Fruit fly (Drosophila melanogaster) whole organism, embryonic: ENCODE data around the gene CG8460.

ENCODE experiments used
- Adf1 ChIP-seq: fragments of 200-800 bp; sonication (Bioruptor generic); IDR thresholded peaks from 2 replicates; pipeline ENCODE4 v1.3.6; 2022; ENCODE audit warnings: missing biosample characterization, missing genetic modification characterization
- Blimp-1 ChIP-seq: fragments of 200-800 bp; sonication (Bioruptor generic); optimal IDR thresholded peaks from 3 replicates; lab custom pipeline; 2018; ENCODE audit warnings: missing biosample characterization, missing genetic modification characterization, mild to moderate bottlenecking, moderate library complexity, missing genetic modification reagents
- CG10565 ChIP-seq: fragments of 200-800 bp; sonication (Bioruptor generic); optimal IDR thresholded peaks from 3 replicates; lab custom pipeline; 2016; ENCODE audit warnings: missing biosample characterization, mild to moderate bottlenecking, missing genetic modification characterization
- CG11085 ChIP-seq: fragments of 200-800 bp; sonication (Bioruptor generic); IDR thresholded peaks from 2 replicates; pipeline ENCODE4 v1.3.6; 2022; ENCODE audit warnings: missing biosample characterization, missing genetic modification characterization
- CG12071 ChIP-seq: fragments of 200-800 bp; sonication (Bioruptor generic); optimal IDR thresholded peaks from 3 replicates; lab custom pipeline; 2018; ENCODE audit warnings: missing biosample characterization, mild to moderate bottlenecking, missing genetic modification characterization
- CG13296 ChIP-seq: fragments of 200-800 bp; sonication (Bioruptor generic); optimal IDR thresholded peaks from 3 replicates; lab custom pipeline; 2018; ENCODE audit warnings: missing biosample characterization, mild to moderate bottlenecking, missing genetic modification characterization
- CG13624 ChIP-seq: fragments of 200-800 bp; sonication (Bioruptor generic); optimal IDR thresholded peaks from 2 replicates; lab custom pipeline; 2016; ENCODE audit warnings: missing biosample characterization, missing genetic modification characterization
- CG14441 ChIP-seq: fragments of 200-800 bp; sonication (Bioruptor generic); IDR thresholded peaks from 2 replicates; pipeline ENCODE4 v1.3.6; 2022; ENCODE audit warnings: missing biosample characterization, missing genetic modification characterization
- CG15269 ChIP-seq: fragments of 200-800 bp; sonication (Bioruptor generic); optimal IDR thresholded peaks from 2 replicates; lab custom pipeline; 2018; ENCODE audit warnings: missing biosample characterization, mild to moderate bottlenecking, missing genetic modification characterization, moderate library complexity
- CG15479 ChIP-seq: fragments of 200-800 bp; sonication (Bioruptor generic); optimal IDR thresholded peaks from 3 replicates; lab custom pipeline; 2019; ENCODE audit warnings: missing biosample characterization, mild to moderate bottlenecking, missing genetic modification characterization, moderate library complexity
- CG17385 ChIP-seq: fragments of 200-800 bp; sonication (Bioruptor generic); optimal IDR thresholded peaks from 3 replicates; lab custom pipeline; 2018; ENCODE audit warnings: missing biosample characterization, mild to moderate bottlenecking, missing genetic modification characterization
- CG17568 ChIP-seq: fragments of 200-800 bp; sonication (Bioruptor generic); optimal IDR thresholded peaks from 2 replicates; lab custom pipeline; 2018; ENCODE audit warnings: missing biosample characterization, mild to moderate bottlenecking, missing genetic modification characterization, moderate library complexity
- CG18619 ChIP-seq: fragments of 200-800 bp; sonication (Bioruptor generic); optimal IDR thresholded peaks from 3 replicates; lab custom pipeline; 2017; ENCODE audit warnings: missing biosample characterization, mild to moderate bottlenecking, missing genetic modification characterization
- CG2116 ChIP-seq: fragments of 200-800 bp; sonication (Bioruptor generic); optimal IDR thresholded peaks from 3 replicates; lab custom pipeline; 2018; ENCODE audit warnings: missing biosample characterization, mild to moderate bottlenecking, missing genetic modification characterization
- CG2678 ChIP-seq: fragments of 200-800 bp; sonication (Bioruptor generic); optimal IDR thresholded peaks from 3 replicates; lab custom pipeline; 2019; ENCODE audit warnings: missing biosample characterization, mild to moderate bottlenecking, missing genetic modification characterization, moderate library complexity
- CG34376 ChIP-seq: fragments of 200-800 bp; sonication (Bioruptor generic); optimal IDR thresholded peaks from 2 replicates; lab custom pipeline; 2018; ENCODE audit warnings: missing biosample characterization, mild to moderate bottlenecking, missing genetic modification characterization
- CG3995 ChIP-seq: fragments of 200-800 bp; sonication (Bioruptor generic); optimal IDR thresholded peaks from 3 replicates; lab custom pipeline; 2016; ENCODE audit warnings: missing biosample characterization, missing genetic modification characterization
- CG4820 ChIP-seq: fragments of 200-800 bp; sonication (Bioruptor generic); optimal IDR thresholded peaks from 3 replicates; lab custom pipeline; 2016; ENCODE audit warnings: missing biosample characterization, missing genetic modification characterization
- CG6175 ChIP-seq: fragments of 200-800 bp; sonication (Bioruptor generic); IDR thresholded peaks from 3 replicates; pipeline ENCODE4 v1.3.6; 2022; ENCODE audit warnings: missing biosample characterization, missing genetic modification characterization
- CG6813 ChIP-seq: fragments of 200-800 bp; sonication (Bioruptor generic); optimal IDR thresholded peaks from 2 replicates; lab custom pipeline; 2017; ENCODE audit warnings: missing biosample characterization, missing genetic modification characterization, mild to moderate bottlenecking, moderate library complexity, missing genetic modification reagents
- CG7271 ChIP-seq: fragments of 200-800 bp; sonication (Bioruptor generic); optimal IDR thresholded peaks from 2 replicates; lab custom pipeline; 2018; ENCODE audit warnings: missing biosample characterization, mild to moderate bottlenecking, missing genetic modification characterization, moderate library complexity
- CG8089 ChIP-seq: fragments of 200-800 bp; sonication (Bioruptor generic); optimal IDR thresholded peaks from 3 replicates; lab custom pipeline; 2016; ENCODE audit warnings: missing biosample characterization, missing genetic modification characterization
- ERR ChIP-seq: fragments of 200-800 bp; sonication (Bioruptor generic); optimal IDR thresholded peaks from 2 replicates; lab custom pipeline; 2016; ENCODE audit warnings: missing biosample characterization, missing genetic modification characterization
- Eip74EF ChIP-seq, 2 experiments: fragments of 200-800 bp in 1 of 2; fragments of >200 bp in 1 of 2; sonication (Bioruptor generic) in 1 of 2; optimal IDR thresholded peaks; 2 replicates each; lab custom pipeline; 2017 to 2019; ENCODE audit warnings: missing biosample characterization in 2 of 2, missing genetic modification characterization in 2 of 2, mild to moderate bottlenecking in 1 of 2, moderate library complexity in 1 of 2
- Ets65A ChIP-seq: fragments of 200-800 bp; sonication (Bioruptor generic); peaks from one replicate; lab custom pipeline; 2016; ENCODE audit warnings: missing biosample characterization, missing genetic modification characterization
- HHEX ChIP-seq: fragments of 200-800 bp; sonication (Bioruptor generic); optimal IDR thresholded peaks from 3 replicates; lab custom pipeline; 2017; ENCODE audit warnings: missing biosample characterization, mild to moderate bottlenecking, missing genetic modification characterization, missing genetic modification reagents
- HLH4C ChIP-seq: fragments of 200-800 bp; sonication (Bioruptor generic); IDR thresholded peaks from 3 replicates; pipeline ENCODE4 v1.3.6; 2022; ENCODE audit warnings: missing biosample characterization, missing genetic modification characterization; ENCODE audit not compliant: partially characterized antibody
- HLH54F ChIP-seq: fragments of 200-800 bp; sonication (Bioruptor generic); optimal IDR thresholded peaks from 3 replicates; lab custom pipeline; 2016; ENCODE audit warnings: missing biosample characterization, missing genetic modification characterization
- Hey ChIP-seq: fragments of 200-800 bp; sonication (Bioruptor generic); optimal IDR thresholded peaks from 3 replicates; lab custom pipeline; 2018; ENCODE audit warnings: missing biosample characterization, mild to moderate bottlenecking, missing genetic modification characterization
- Max ChIP-seq: fragments of 200-800 bp; sonication (Bioruptor generic); optimal IDR thresholded peaks from 2 replicates; lab custom pipeline; 2016; ENCODE audit warnings: missing biosample characterization, mild to moderate bottlenecking, missing genetic modification characterization
- Neu2 ChIP-seq: fragments of 200-800 bp; sonication (Bioruptor generic); optimal IDR thresholded peaks from 3 replicates; lab custom pipeline; 2016; ENCODE audit warnings: missing biosample characterization, missing genetic modification characterization, borderline replicate concordance
- ap ChIP-seq: fragments of 200-800 bp; sonication (Bioruptor generic); IDR thresholded peaks from 2 replicates; pipeline ENCODE4 v1.3.6; 2022; ENCODE audit warnings: missing biosample characterization, missing genetic modification characterization
- bab2 ChIP-seq: fragments of 200-800 bp; sonication (Bioruptor generic); optimal IDR thresholded peaks from 2 replicates; lab custom pipeline; 2016; ENCODE audit warnings: missing biosample characterization, missing genetic modification characterization
- bigmax ChIP-seq: fragments of 200-800 bp; sonication (Bioruptor generic); optimal IDR thresholded peaks from 2 replicates; lab custom pipeline; 2018; ENCODE audit warnings: missing biosample characterization, mild to moderate bottlenecking, missing genetic modification characterization
- bsh ChIP-seq, 2 experiments: fragments of 200-800 bp; sonication (Bioruptor generic); optimal IDR thresholded peaks; 2 replicates each; lab custom pipeline; 2017 to 2018; ENCODE audit warnings: mild to moderate bottlenecking in 2 of 2, missing biosample characterization in 2 of 2, missing genetic modification characterization in 2 of 2, moderate library complexity in 1 of 2
- cwo ChIP-seq: fragments of 200-800 bp; sonication (Bioruptor generic); optimal IDR thresholded peaks from 3 replicates; lab custom pipeline; 2017; ENCODE audit warnings: missing biosample characterization, missing genetic modification characterization, mild to moderate bottlenecking, moderate library complexity, missing genetic modification reagents
- dimm ChIP-seq: fragments of 200-800 bp; sonication (Bioruptor generic); IDR thresholded peaks from 2 replicates; pipeline ENCODE4 v1.3.6; 2022; ENCODE audit warnings: missing biosample characterization, missing genetic modification characterization
- emc ChIP-seq: fragments of 200-800 bp; sonication (Bioruptor generic); optimal IDR thresholded peaks from 2 replicates; lab custom pipeline; 2016; ENCODE audit warnings: missing biosample characterization, missing genetic modification characterization
- esg ChIP-seq: fragments of 200-800 bp; sonication (Bioruptor generic); conservative IDR thresholded peaks from 2 replicates; pipeline ENCODE4 v1.3.6; 2022; ENCODE audit warnings: missing biosample characterization, missing genetic modification characterization
- eve ChIP-seq, 2 experiments: fragments of >200 bp; optimal IDR thresholded peaks; 2 replicates each; lab custom pipeline; 2017; ENCODE audit warnings: missing biosample characterization in 2 of 2, missing genetic modification characterization in 2 of 2
- fru ChIP-seq: fragments of >200 bp; optimal IDR thresholded peaks from 2 replicates; lab custom pipeline; 2017
- hb ChIP-seq: fragments of 200-800 bp; sonication (Bioruptor generic); IDR thresholded peaks from 3 replicates; pipeline ENCODE4 v1.3.6; 2022; ENCODE audit warnings: missing biosample characterization, missing genetic modification characterization; ENCODE audit not compliant: partially characterized antibody
- ind ChIP-seq: fragments of 200-800 bp; sonication (Bioruptor generic); optimal IDR thresholded peaks from 3 replicates; lab custom pipeline; 2016; ENCODE audit warnings: missing biosample characterization, missing genetic modification characterization
- maf-S ChIP-seq: fragments of 200-800 bp; sonication (Bioruptor generic); optimal IDR thresholded peaks from 2 replicates; lab custom pipeline; 2016; ENCODE audit warnings: missing biosample characterization, missing genetic modification characterization
- otp ChIP-seq: fragments of 200-800 bp; sonication (Bioruptor generic); IDR thresholded peaks from 3 replicates; pipeline ENCODE4, ENCODE4 v1.3.6; 2022; ENCODE audit warnings: missing biosample characterization, missing genetic modification characterization
- sob ChIP-seq: fragments of 200-800 bp; sonication (Bioruptor generic); IDR thresholded peaks from 2 replicates; pipeline ENCODE4 v1.3.6; 2022; ENCODE audit warnings: missing biosample characterization, missing genetic modification characterization
- sr ChIP-seq: fragments of 200-800 bp; sonication (Bioruptor generic); IDR thresholded peaks from 3 replicates; pipeline ENCODE4 v1.3.6; 2022; ENCODE audit warnings: missing biosample characterization, missing genetic modification characterization
- trem ChIP-seq: fragments of 200-800 bp; optimal IDR thresholded peaks from 3 replicates; lab custom pipeline; 2019; ENCODE audit warnings: missing biosample characterization, mild to moderate bottlenecking, missing genetic modification characterization, moderate library complexity
- twi ChIP-seq: fragments of 200-800 bp; optimal IDR thresholded peaks from 2 replicates; lab custom pipeline; 2019; ENCODE audit warnings: missing biosample characterization, mild to moderate bottlenecking, missing genetic modification characterization, moderate library complexity
- unpg ChIP-seq: fragments of 200-800 bp; sonication (Bioruptor generic); optimal IDR thresholded peaks from 3 replicates; lab custom pipeline; 2018; ENCODE audit warnings: missing biosample characterization, mild to moderate bottlenecking, missing genetic modification characterization, moderate library complexity
- zfh2 ChIP-seq: fragments of 200-800 bp; sonication (Bioruptor generic); optimal IDR thresholded peaks from 2 replicates; lab custom pipeline; 2016; ENCODE audit warnings: missing biosample characterization, missing genetic modification characterization

Gene CG8460

dm6 chr2L:8159498-8159897 lies 37.5 kb upstream of the CG8460 start, which contains the start of the genes PAPLA1 and Rbsn-5 (continued):
- TF ChIP-seq CG13624 (GFP tag; lab: Kevin White, UChicago) (peak; percentile 96), CG4820 (GFP tag; lab: Kevin White, UChicago) (peak; percentile 94), trem (peak; percentile 84), CG3995 (GFP tag; lab: Kevin White, UChicago) (peak; percentile 70), CG6813 (GFP tag; lab: Kevin White, UChicago) (peak; percentile 80), CG7271 (tag; lab: Kevin White, UChicago) (peak; percentile 85), maf-S (GFP tag; lab: Kevin White, UChicago) (peak; percentile 95), CG2678 (tag; lab: Kevin White, UChicago) (peak; percentile 95), CG12071 (peak; percentile 82), CG15269 (tag; lab: Kevin White, UChicago) (peak; percentile 93), eve (GFP tag; optimal IDR thresholded peaks at IDR 0.05; lab: Kevin White, UChicago) (no peak), Max (GFP tag; lab: Kevin White, UChicago) (peak; percentile 96), zfh2 (GFP tag; lab: Kevin White, UChicago) (peak; percentile 97), CG8089 (GFP tag; lab: Kevin White, UChicago) (peak; percentile 93), Ets65A (peak; percentile 100), fru (no peak), Hey (peak; percentile 83), cwo (GFP tag; lab: Kevin White, UChicago) (peak; percentile 80), CG10565 (GFP tag; lab: Kevin White, UChicago) (peak; percentile 74), HHEX (GFP tag; lab: Kevin White, UChicago) (peak; percentile 88), Blimp-1 (GFP tag; lab: Kevin White, UChicago) (peak; percentile 90), bab2 (GFP tag; lab: Kevin White, UChicago) (peak; percentile 97), CG6175 (peak; percentile 79), Neu2 (peak; percentile 63), dimm (GFP tag; lab: Robert Waterston, UW) (peak; percentile 73), ERR (GFP tag; lab: Kevin White, UChicago) (peak; percentile 90), CG13296 (peak; percentile 93), HLH54F (GFP tag; lab: Kevin White, UChicago) (peak; percentile 96), unpg (GFP tag; lab: Kevin White, UChicago) (peak; percentile 93), Eip74EF (GFP tag; optimal IDR thresholded peaks at IDR 0.05; lab: Kevin White, UChicago) (peak in 1 of 2 experiments; percentile 85), CG2116 (GFP tag; lab: Kevin White, UChicago) (peak; percentile 68), CG34376 (GFP tag; lab: Kevin White, UChicago) (peak; percentile 95), CG18619 (GFP tag; lab: Kevin White, UChicago) (peak; percentile 88), HLH4C (no peak), CG14441 (GFP tag; lab: Robert Waterston, UW) (peak; percentile 96), Adf1 (GFP tag; lab: Robert Waterston, UW) (peak; percentile 64), twi (peak; percentile 80), ind (GFP tag; lab: Kevin White, UChicago) (peak; percentile 97), CG15479 (GFP tag; lab: Kevin White, UChicago) (no peak), bsh (GFP tag; optimal IDR thresholded peaks at IDR 0.05; lab: Kevin White, UChicago) (peak; percentile 82 to 95), CG11085 (GFP tag; lab: Robert Waterston, UW) (peak; percentile 91), CG17568 (peak; percentile 85), sob (GFP tag; lab: Robert Waterston, UW) (peak; percentile 93), bigmax (GFP tag; lab: Kevin White, UChicago) (no peak), sr (GFP tag; lab: Robert Waterston, UW) (peak; percentile 26; the same call in 1 of the 3 replicates), CG17385 (GFP tag; lab: Kevin White, UChicago) (peak; percentile 100), esg (GFP tag; lab: Robert Waterston, UW) (peak; percentile 93), ap (peak; percentile 80), hb (GFP tag; lab: Robert Waterston, UW) (no peak), otp (GFP tag; lab: Robert Waterston, UW) (peak; percentile 88), emc (peak; percentile 93)
